Worm (Caenorhabditis elegans) whole organism, L1 larva: ENCODE results near the gene oac-7.
A peak's percentile ranks its signal among the peaks of the same experiment; 100 is the strongest.

Experiments used
- C34B4.2 ChIP-seq: sonication (generic microtip); optimal IDR thresholded peaks from 2 replicates; lab custom pipeline; 2017; ENCODE audit warnings: mild to moderate bottlenecking, missing genetic modification characterization, missing compliant biosample characterization
- Y116A8C.19 ChIP-seq: sonication (generic microtip); optimal IDR thresholded peaks from 2 replicates; lab custom pipeline; 2016; ENCODE audit warnings: missing compliant biosample characterization, missing genetic modification characterization, borderline replicate concordance
- alr-1 ChIP-seq: fragments of 200-800 bp; sonication (Bioruptor generic); optimal IDR thresholded peaks from 2 replicates; lab custom pipeline; 2018; ENCODE audit warnings: borderline replicate concordance, mild to moderate bottlenecking, missing genetic modification characterization, missing compliant biosample characterization
- ama-1 ChIP-seq: fragments of 150-350 bp; optimal IDR thresholded peaks from 2 replicates; lab custom pipeline; 2014
- blmp-1 ChIP-seq: fragments of 150-350 bp; optimal IDR thresholded peaks from 2 replicates; lab custom pipeline; 2014; ENCODE audit warnings: missing biosample characterization, missing genetic modification characterization
- ceh-63 ChIP-seq: fragments of 200-800 bp; sonication (Bioruptor generic); optimal IDR thresholded peaks from 2 replicates; lab custom pipeline; 2018; ENCODE audit warnings: mild to moderate bottlenecking, missing genetic modification characterization, missing compliant biosample characterization
- ceh-8 ChIP-seq: fragments of 200-800 bp; sonication (Bioruptor generic); optimal IDR thresholded peaks from 2 replicates; lab custom pipeline; 2018; ENCODE audit warnings: mild to moderate bottlenecking, missing genetic modification characterization, moderate library complexity, missing compliant biosample characterization
- dpl-1 ChIP-seq, 3 experiments: fragments of 150-350 bp in 2 of 3; sonication (generic microtip) in 1 of 3; optimal IDR thresholded peaks; 2 replicates each; lab custom pipeline; 2014 to 2017; ENCODE audit warnings: missing biosample characterization in 3 of 3, missing genetic modification characterization in 3 of 3, missing genetic modification reagents in 3 of 3
- efl-1 ChIP-seq, 4 experiments: fragments of 150-350 bp; optimal IDR thresholded peaks in 3 of 4; peaks in 1 of 4; 1 replicate in 1 of 4; 2 replicates in 3 of 4; lab custom pipeline; 2014; ENCODE audit warnings: missing biosample characterization in 2 of 4, missing genetic modification characterization in 2 of 4, missing genetic modification reagents in 2 of 4
- efl-3 ChIP-seq: fragments of 200-800 bp; sonication (Bioruptor generic); optimal IDR thresholded peaks from 2 replicates; lab custom pipeline; 2018; ENCODE audit warnings: mild to moderate bottlenecking, missing genetic modification characterization, missing compliant biosample characterization
- egl-13 ChIP-seq: sonication (generic microtip); optimal IDR thresholded peaks from 2 replicates; lab custom pipeline; 2016; ENCODE audit warnings: missing genotype, missing genetic modification reagents, missing genetic modification characterization, missing compliant biosample characterization
- egl-27 ChIP-seq, 2 experiments: fragments of 150-350 bp in 1 of 2; sonication (generic microtip); optimal IDR thresholded peaks; 3 replicates each; lab custom pipeline; 2017 to 2018; ENCODE audit warnings: missing biosample characterization in 2 of 2, missing genetic modification characterization in 2 of 2, missing genetic modification reagents in 2 of 2
- fos-1 ChIP-seq: fragments of 150-350 bp; optimal IDR thresholded peaks from 2 replicates; lab custom pipeline; 2014; ENCODE audit warnings: missing biosample characterization, missing genetic modification characterization
- grh-1 ChIP-seq: fragments of 200-800 bp; sonication (Bioruptor generic); IDR thresholded peaks from 2 replicates; pipeline ENCODE4 v1.3.6; 2022; ENCODE audit warnings: missing genetic modification reagents, missing genetic modification characterization, missing compliant biosample characterization
- hpl-2 ChIP-seq: fragments of 150-350 bp; optimal IDR thresholded peaks from 2 replicates; lab custom pipeline; 2014; ENCODE audit warnings: missing biosample characterization, missing genetic modification reagents, missing genetic modification characterization
- irx-1 ChIP-seq: sonication (generic microtip); optimal IDR thresholded peaks from 2 replicates; lab custom pipeline; 2016; ENCODE audit warnings: missing genetic modification characterization, missing compliant biosample characterization
- jun-1 ChIP-seq: fragments of 150-350 bp; optimal IDR thresholded peaks from 2 replicates; lab custom pipeline; 2014; ENCODE audit warnings: missing biosample characterization, missing genetic modification reagents, missing genetic modification characterization
- lin-13 ChIP-seq: fragments of 150-350 bp; optimal IDR thresholded peaks from 2 replicates; lab custom pipeline; 2014; ENCODE audit warnings: missing biosample characterization, missing genetic modification reagents, missing genetic modification characterization
- lin-14 ChIP-seq: fragments of 200-800 bp; sonication (Bioruptor generic); optimal IDR thresholded peaks from 2 replicates; lab custom pipeline; 2018; ENCODE audit warnings: mild to moderate bottlenecking, missing genetic modification characterization, moderate library complexity, missing compliant biosample characterization
- lin-15B ChIP-seq: fragments of 150-350 bp; sonication (generic microtip); optimal IDR thresholded peaks from 3 replicates; lab custom pipeline; 2014; ENCODE audit warnings: missing biosample characterization, missing genetic modification characterization
- lir-3 ChIP-seq: sonication (generic microtip); optimal IDR thresholded peaks from 2 replicates; lab custom pipeline; 2016; ENCODE audit warnings: mild to moderate bottlenecking, missing genetic modification characterization, moderate library complexity, missing compliant biosample characterization; ENCODE audit not compliant: poor library complexity
- nhr-237 ChIP-seq: fragments of 150-350 bp; optimal IDR thresholded peaks from 2 replicates; lab custom pipeline; 2014; ENCODE audit warnings: missing biosample characterization, missing genetic modification characterization
- nhr-28 ChIP-seq: fragments of 150-350 bp; optimal IDR thresholded peaks from 2 replicates; lab custom pipeline; 2014; ENCODE audit warnings: missing biosample characterization, missing genetic modification characterization
- nhr-47 ChIP-seq: sonication (generic microtip); optimal IDR thresholded peaks from 2 replicates; lab custom pipeline; 2016; ENCODE audit warnings: mild to moderate bottlenecking, missing genetic modification characterization, moderate library complexity, missing compliant biosample characterization
- nhr-71 ChIP-seq: sonication (generic microtip); optimal IDR thresholded peaks from 2 replicates; lab custom pipeline; 2016; ENCODE audit warnings: mild to moderate bottlenecking, missing genetic modification characterization, moderate library complexity, missing compliant biosample characterization
- nhr-85 ChIP-seq: sonication (generic microtip); peaks from one replicate; lab custom pipeline; 2016; ENCODE audit warnings: missing genetic modification characterization, inconsistent platforms, missing compliant biosample characterization
- nhr-90 ChIP-seq: sonication (generic microtip); optimal IDR thresholded peaks from 2 replicates; lab custom pipeline; 2016; ENCODE audit warnings: mild to moderate bottlenecking, missing genetic modification characterization, missing compliant biosample characterization; ENCODE audit not compliant: poor library complexity
- pag-3 ChIP-seq: sonication (generic microtip); optimal IDR thresholded peaks from 2 replicates; lab custom pipeline; 2017; ENCODE audit warnings: missing genetic modification characterization, mild to moderate bottlenecking, missing compliant biosample characterization, antibody characterized with exemption, borderline replicate concordance; ENCODE audit not compliant: insufficient read depth
- pqm-1 ChIP-seq: sonication (generic microtip); optimal IDR thresholded peaks from 3 replicates; lab custom pipeline; 2017; ENCODE audit warnings: missing biosample characterization, missing genetic modification characterization
- rnt-1 ChIP-seq: sonication (generic microtip); optimal IDR thresholded peaks from 2 replicates; lab custom pipeline; 2016; ENCODE audit warnings: mild to moderate bottlenecking, missing genetic modification characterization, moderate library complexity, missing compliant biosample characterization
- skn-1 ChIP-seq: fragments of 150-350 bp; optimal IDR thresholded peaks from 2 replicates; lab custom pipeline; 2014; ENCODE audit warnings: missing biosample characterization, missing genetic modification characterization
- snpc-4 ChIP-seq: fragments of 150-350 bp; optimal IDR thresholded peaks from 2 replicates; lab custom pipeline; 2014; ENCODE audit warnings: missing biosample characterization, missing genetic modification characterization
- tbx-2 ChIP-seq: sonication (generic microtip); optimal IDR thresholded peaks from 2 replicates; lab custom pipeline; 2016; ENCODE audit warnings: missing genetic modification characterization, missing compliant biosample characterization
- tlp-1 ChIP-seq: fragments of 150-350 bp; optimal IDR thresholded peaks from 2 replicates; lab custom pipeline; 2014; ENCODE audit warnings: missing biosample characterization, missing genetic modification characterization
- unc-130 ChIP-seq: fragments of 150-350 bp; optimal IDR thresholded peaks from 2 replicates; lab custom pipeline; 2017; ENCODE audit warnings: missing biosample characterization, missing genetic modification characterization, inconsistent platforms
- unc-98 ChIP-seq: fragments of 200-800 bp; sonication (Bioruptor generic); IDR thresholded peaks from 2 replicates; pipeline ENCODE4 v1.3.6; 2022; ENCODE audit warnings: missing genetic modification characterization, missing compliant biosample characterization
- zip-4 ChIP-seq: fragments of 200-800 bp; sonication (Bioruptor generic); optimal IDR thresholded peaks from 2 replicates; lab custom pipeline; 2018; ENCODE audit warnings: mild to moderate bottlenecking, missing genetic modification characterization, moderate library complexity, missing compliant biosample characterization
- ztf-11 ChIP-seq, 2 experiments: sonication (generic microtip); optimal IDR thresholded peaks; 2 replicates each; lab custom pipeline; 2016 to 2017; ENCODE audit warnings: missing genetic modification characterization in 2 of 2, missing biosample characterization in 1 of 2, missing compliant biosample characterization in 1 of 2

Gene oac-7

ce11 chrV:16309523-16309922, at the start of gene oac-7:
TSS of gene oac-7 (plus strand) at chrV:16309805.
- TF ChIP-seq zip-4 (GFP tag; lab: Kevin White, UChicago) (no peak), snpc-4 (no peak), Y116A8C.19 (tag; lab: Kevin White, UChicago) (no peak), efl-1 (optimal IDR thresholded peaks at IDR 0.05; lab: Kevin White, UChicago) (peak in 1 of 2 experiments; percentile 13), efl-1 (GFP tag; optimal IDR thresholded peaks at IDR 0.05 in 1 of 2; lab: Kevin White, UChicago) (no peak), blmp-1 (tag; lab: Kevin White, UChicago) (peak; percentile 4), dpl-1 (GFP tag; optimal IDR thresholded peaks at IDR 0.05; lab: Kevin White, UChicago) (no peak), unc-130 (tag; lab: Kevin White, UChicago) (no peak), lin-14 (GFP tag; lab: Kevin White, UChicago) (no peak), lir-3 (tag; lab: Kevin White, UChicago) (no peak), lin-13 (GFP tag; lab: Kevin White, UChicago) (no peak), egl-27 (tag; optimal IDR thresholded peaks at IDR 0.05; lab: Kevin White, UChicago) (no peak), tbx-2 (tag; lab: Kevin White, UChicago) (no peak), nhr-237 (no peak), pqm-1 (tag; lab: Kevin White, UChicago) (no peak), unc-98 (GFP tag; lab: Robert Waterston, UW) (no peak), C34B4.2 (no peak), rnt-1 (tag; lab: Kevin White, UChicago) (no peak), nhr-85 (peak; percentile 45), fos-1 (no peak), nhr-71 (peak; percentile 66), skn-1 (tag; lab: Kevin White, UChicago) (peak; percentile 5), alr-1 (tag; lab: Kevin White, UChicago) (no peak), grh-1 (no peak), ztf-11 (tag; optimal IDR thresholded peaks at IDR 0.05; lab: Kevin White, UChicago) (no peak)

ce11 chrV:16266514-16266913, 43.1 kb upstream of the oac-7 start, which contains the start of gene T13F3.4:
TSS of gene T13F3.4 (minus strand) at chrV:16266614.
- no peak for TF ChIP-seq ztf-11 (tag; optimal IDR thresholded peaks at IDR 0.05; lab: Kevin White, UChicago)
- TF ChIP-seq jun-1 (tag; lab: Kevin White, UChicago) = no peak
- no peak for TF ChIP-seq ceh-63
- TF ChIP-seq snpc-4 = no peak
- no peak for TF ChIP-seq egl-13
- no peak for TF ChIP-seq nhr-237
- no peak for TF ChIP-seq fos-1
- TF ChIP-seq grh-1 = no peak
- no peak for TF ChIP-seq efl-3
- TF ChIP-seq pag-3 (tag; lab: Kevin White, UChicago) = no peak
- no peak for TF ChIP-seq nhr-71
- no peak for TF ChIP-seq tlp-1 (tag; lab: Kevin White, UChicago)
- TF ChIP-seq, all 84 proteins: peak for 0

- TF ChIP-seq ama-1 (lab: Kevin White, UChicago) = no peak
- TF ChIP-seq lin-15B (tag; lab: Kevin White, UChicago) = no peak
- TF ChIP-seq fos-1 = no peak
- TF ChIP-seq nhr-71 = no peak
- TF ChIP-seq lir-3 (tag; lab: Kevin White, UChicago) = no peak
- no peak for TF ChIP-seq ceh-8 (GFP tag; lab: Kevin White, UChicago)
- no peak for TF ChIP-seq nhr-28
- TF ChIP-seq unc-130 (tag; lab: Kevin White, UChicago) = no peak
- no peak for TF ChIP-seq egl-27 (tag; optimal IDR thresholded peaks at IDR 0.05; lab: Kevin White, UChicago)
- TF ChIP-seq snpc-4 = no peak
- TF ChIP-seq nhr-90 (tag; lab: Kevin White, UChicago) = no peak
- TF ChIP-seq lin-14 (GFP tag; lab: Kevin White, UChicago) = no peak
- TF ChIP-seq tlp-1 (tag; lab: Kevin White, UChicago) = no peak
- TF ChIP-seq Y116A8C.19 (tag; lab: Kevin White, UChicago) = no peak
- no peak for TF ChIP-seq pag-3 (tag; lab: Kevin White, UChicago)
- TF ChIP-seq jun-1 (tag; lab: Kevin White, UChicago) = no peak
- TF ChIP-seq nhr-47 = no peak
- no peak for TF ChIP-seq irx-1
- TF ChIP-seq hpl-2 (GFP tag; lab: Kevin White, UChicago) = no peak
- no peak for TF ChIP-seq zip-4 (GFP tag; lab: Kevin White, UChicago)
These were observed 40.0 kb upstream of the oac-7 start, which contains the start of the genes fbxa-2 and T13F3.8 for ce11 chrV:16269556-16269955. TSS of gene fbxa-2 (minus strand) at chrV:16269656. TSS of gene T13F3.8 (plus strand) at chrV:16269800.
